Fruit fly (Drosophila melanogaster) ovary, adult (tissue): ENCODE data around the gene Bem46.

Experiments
- CG17801 ChIP-seq: fragments of 200-800 bp; optimal IDR thresholded peaks from 2 replicates; lab custom pipeline; 2019; ENCODE audit warnings: missing biosample characterization, mild to moderate bottlenecking, missing genetic modification characterization, moderate library complexity; ENCODE audit not compliant: partially characterized antibody

Gene Bem46

DNA sequence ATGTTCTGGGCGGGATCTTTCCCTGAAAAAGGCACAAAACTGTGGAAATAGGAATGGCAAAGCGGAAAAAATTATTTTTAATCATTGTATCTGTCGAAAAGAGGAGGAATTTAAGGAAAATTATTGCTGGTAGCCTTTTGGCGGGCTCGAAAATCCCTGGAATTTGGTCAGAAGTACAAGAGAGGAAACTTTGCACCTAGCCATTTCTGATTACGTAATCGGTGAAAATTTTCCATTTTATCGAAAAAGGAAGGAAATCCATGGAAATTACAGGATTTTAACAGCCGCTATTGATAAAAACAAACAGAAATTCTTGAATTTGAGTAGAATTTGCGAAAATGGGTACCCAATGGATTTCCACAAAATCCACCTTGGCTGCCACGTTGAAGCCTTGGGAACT lies 1.1 kb upstream of the Bem46 start:
- TF ChIP-seq CG17801 (GFP tag; lab: Kevin White, UChicago): no peak

dm6 chr2L:2992664-2993174 lies 4.8 kb downstream of the Bem46 start, which contains the start of the genes okr and CG3558:
Gene okr (minus strand): TSS chr2L:2992759.
Gene CG3558 (plus strand): TSS chr2L:2992870.
- TF ChIP-seq CG17801 (GFP tag; lab: Kevin White, UChicago): no peak

- no peak for TF ChIP-seq CG17801 (GFP tag; lab: Kevin White, UChicago)
Observed at dm6 chr2L:2993236-2993635, 5.3 kb downstream of the Bem46 start.

dm6 chr2L:2993702-2994101 lies 5.8 kb downstream of the Bem46 start:
- TF ChIP-seq CG17801 (GFP tag; lab: Kevin White, UChicago): no peak

DNA sequence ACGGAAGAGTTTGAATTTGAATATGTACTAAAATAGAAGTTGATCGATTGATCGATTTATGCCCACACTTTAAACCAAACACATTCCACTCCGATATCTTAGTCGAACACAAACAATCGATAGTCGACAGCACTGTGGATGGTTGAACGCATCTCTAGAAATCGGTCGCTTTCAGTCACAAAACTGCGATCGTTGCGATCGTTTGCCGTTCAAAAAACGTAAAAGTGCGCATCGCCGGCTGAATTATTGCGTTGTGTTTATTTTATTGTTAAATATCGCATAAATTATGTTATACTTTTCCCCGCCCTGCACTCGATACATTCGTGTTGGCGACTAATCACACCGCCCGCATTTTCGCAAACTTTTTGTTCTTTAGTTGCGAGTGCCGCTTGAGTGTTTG lies 11.2 kb downstream of the Bem46 start, which contains the start of gene Ccdc85:
Ccdc85 (plus strand) TSS at position 174 of the 400 bp plus-strand sequence.
- peak; percentile 15 for TF ChIP-seq CG17801 (GFP tag; lab: Kevin White, UChicago)

- TF ChIP-seq CG17801 (GFP tag; lab: Kevin White, UChicago): no peak
Observed at dm6 chr2L:2999609-3000008, 11.7 kb downstream of the Bem46 start.

DNA sequence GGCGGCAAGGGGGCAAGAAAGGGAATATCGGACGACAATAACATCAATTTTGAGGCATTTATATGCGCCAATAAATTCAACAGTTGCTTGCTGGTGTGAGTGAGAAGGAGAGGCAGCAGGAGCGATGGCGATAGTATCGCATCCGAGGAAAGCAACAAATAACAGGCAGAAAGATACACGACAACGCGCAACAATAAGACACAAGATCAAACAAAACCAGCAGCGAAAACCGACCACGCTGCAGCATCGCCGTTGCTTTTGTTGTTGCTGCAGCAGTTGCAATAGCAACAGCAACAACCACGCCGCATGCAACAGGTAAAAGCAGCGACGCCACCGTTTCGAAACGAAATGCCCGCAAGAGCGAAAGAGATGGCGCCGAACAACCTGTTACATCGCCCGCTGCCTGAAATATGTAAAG lies 12.6 kb downstream of the Bem46 start:
- no peak for TF ChIP-seq CG17801 (GFP tag; lab: Kevin White, UChicago)

DNA sequence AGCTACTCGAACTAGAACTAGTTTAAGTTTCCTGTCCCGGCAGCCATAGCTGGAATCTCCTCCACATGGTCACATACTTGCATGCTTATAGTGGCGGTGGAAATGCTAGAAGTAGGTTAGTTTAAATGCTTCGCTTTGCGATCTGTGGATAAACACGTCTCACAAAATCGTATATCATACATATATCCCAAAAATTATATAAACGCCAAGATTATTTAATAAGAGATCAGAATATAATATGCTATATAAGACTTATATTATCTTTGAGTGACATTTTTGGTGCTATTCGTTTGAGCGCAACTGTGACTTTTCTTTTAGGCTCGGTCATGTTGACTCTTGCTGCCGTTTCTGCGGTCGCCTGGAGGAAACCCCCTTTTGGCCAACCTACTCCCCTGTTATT lies 14.0 kb downstream of the Bem46 start:
- TF ChIP-seq CG17801 (GFP tag; lab: Kevin White, UChicago): no peak

DNA sequence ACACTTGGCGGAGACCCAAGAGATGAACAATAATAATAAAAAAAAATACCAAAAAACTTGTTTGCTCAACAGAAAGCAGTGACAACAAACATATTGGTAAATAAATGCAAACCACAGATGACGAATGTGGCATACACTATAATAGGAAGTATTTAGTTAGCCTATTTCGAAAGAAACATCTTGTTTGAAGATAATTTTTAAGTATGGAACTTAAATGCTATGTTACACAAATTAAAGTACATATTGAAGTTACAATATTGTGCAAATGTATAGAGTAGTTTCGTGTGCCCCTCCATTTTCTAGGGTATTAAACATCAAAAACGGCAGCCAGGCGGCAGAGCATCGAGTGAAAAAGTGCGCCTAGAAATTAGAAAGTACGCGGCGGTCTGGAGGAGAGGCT lies 15.5 kb downstream of the Bem46 start:
- no peak for TF ChIP-seq CG17801 (GFP tag; lab: Kevin White, UChicago)

DNA sequence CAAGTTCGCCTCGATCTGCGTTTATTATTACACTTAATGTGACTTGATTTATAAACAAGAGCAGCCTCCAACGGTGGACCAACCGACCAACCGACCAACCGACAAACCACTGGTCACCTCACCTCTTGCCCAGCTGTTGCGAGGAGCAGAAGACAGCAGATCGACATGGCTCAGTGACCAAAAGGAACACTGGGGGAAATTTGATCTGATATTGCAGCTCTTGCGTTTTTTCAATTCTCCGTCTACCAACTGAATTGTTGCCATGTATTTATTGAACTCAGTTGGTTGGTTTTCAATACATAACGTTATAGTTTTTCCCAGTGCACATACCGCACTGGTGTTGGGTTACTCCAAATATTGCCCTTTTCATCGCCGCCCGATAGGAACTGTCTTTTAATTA lies 16.7 kb downstream of the Bem46 start:
- TF ChIP-seq CG17801 (GFP tag; lab: Kevin White, UChicago): no peak

- no peak for TF ChIP-seq CG17801 (GFP tag; lab: Kevin White, UChicago)
Observed at dm6 chr2L:3005483-3005882, 17.6 kb downstream of the Bem46 start.

DNA sequence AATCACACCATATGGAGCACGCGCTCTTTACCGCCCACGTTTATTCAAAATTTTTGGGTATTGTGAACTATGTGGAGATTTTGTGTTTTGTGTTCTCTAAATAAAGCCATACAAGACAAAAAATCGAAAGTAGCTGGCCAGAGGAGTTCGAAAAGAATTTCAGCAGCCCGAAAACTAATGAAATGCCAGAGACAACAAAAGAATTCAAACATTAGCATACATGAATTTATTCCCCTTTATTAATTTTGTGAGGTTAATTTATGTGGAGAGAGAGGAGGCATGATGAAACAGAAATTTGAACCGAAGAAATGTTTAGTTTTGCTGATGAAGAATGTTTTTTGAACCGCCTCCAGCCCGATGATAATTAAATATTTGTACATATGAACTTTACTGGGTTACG lies 18.3 kb downstream of the Bem46 start:
- TF ChIP-seq CG17801 (GFP tag; lab: Kevin White, UChicago): no peak

dm6 chr2L:3006925-3007426 lies 19.1 kb downstream of the Bem46 start:
- TF ChIP-seq CG17801 (GFP tag; lab: Kevin White, UChicago): no peak

DNA sequence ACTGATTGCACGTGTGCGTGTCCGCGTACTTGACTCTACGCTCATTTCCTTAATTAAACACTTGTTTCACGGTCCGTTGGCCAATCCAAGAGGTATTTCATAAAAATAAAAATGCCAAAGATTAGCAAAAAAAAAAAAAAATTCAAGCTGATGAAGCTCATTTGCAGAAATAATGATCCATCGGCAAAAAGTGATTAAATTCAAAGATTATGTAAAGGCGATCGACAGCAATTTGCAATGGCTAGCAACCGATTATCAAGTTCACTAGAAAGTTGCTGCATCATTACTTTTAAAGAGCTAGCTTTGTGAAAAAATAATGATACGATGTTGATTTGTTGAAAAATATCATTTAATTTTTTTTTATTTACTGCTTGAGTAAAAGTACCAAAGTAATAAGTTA lies 21.5 kb downstream of the Bem46 start:
- no peak for TF ChIP-seq CG17801 (GFP tag; lab: Kevin White, UChicago)

dm6 chr2L:3011484-3011883 lies 23.6 kb downstream of the Bem46 start:
- TF ChIP-seq CG17801 (GFP tag; lab: Kevin White, UChicago): no peak

- no peak for TF ChIP-seq CG17801 (GFP tag; lab: Kevin White, UChicago)
Observed at dm6 chr2L:3012780-3013179, 24.9 kb downstream of the Bem46 start.

- TF ChIP-seq CG17801 (GFP tag; lab: Kevin White, UChicago): peak; percentile 23
Observed at dm6 chr2L:3018212-3018611, 30.3 kb downstream of the Bem46 start, which contains the start of the genes CG17224 and CG17264. Gene CG17224 (minus strand): TSS chr2L:3018308. Gene CG17264 (plus strand): TSS chr2L:3018508.
